Worm (Caenorhabditis elegans) whole organism, L3 larva: ENCODE results near the gene mesp-1.

Experiments used
- fkh-10 ChIP-seq: sonication (generic microtip); optimal IDR thresholded peaks from 2 replicates; lab custom pipeline; 2017; ENCODE audit warnings: missing biosample characterization, missing genetic modification reagents, missing genetic modification characterization
- mml-1 ChIP-seq: fragments of 150-350 bp; sonication (generic microtip); optimal IDR thresholded peaks from 3 replicates; lab custom pipeline; 2014; ENCODE audit warnings: missing biosample characterization, missing genetic modification characterization
- nhr-23 ChIP-seq: fragments of 150-350 bp; optimal IDR thresholded peaks from 2 replicates; lab custom pipeline; 2014; ENCODE audit warnings: missing biosample characterization, missing genetic modification reagents, missing genetic modification characterization
- nhr-25 ChIP-seq: sonication (generic microtip); optimal IDR thresholded peaks from 2 replicates; lab custom pipeline; 2017; ENCODE audit warnings: missing biosample characterization, missing genetic modification characterization
- pha-4 ChIP-seq: fragments of 150-350 bp; optimal IDR thresholded peaks from 2 replicates; lab custom pipeline; 2014; ENCODE audit warnings: missing biosample characterization, missing genetic modification reagents, missing genetic modification characterization
- sea-2 ChIP-seq: fragments of 150-350 bp; sonication (generic microtip); optimal IDR thresholded peaks from 4 replicates; lab custom pipeline; 2014; ENCODE audit warnings: missing biosample characterization, missing genetic modification reagents, missing genetic modification characterization
- unc-62 ChIP-seq: fragments of 150-350 bp; sonication (generic microtip); optimal IDR thresholded peaks from 4 replicates; lab custom pipeline; 2014; ENCODE audit warnings: missing biosample characterization, missing genetic modification reagents, missing genetic modification characterization
- zag-1 ChIP-seq: fragments of 150-350 bp; optimal IDR thresholded peaks from 2 replicates; lab custom pipeline; 2014; ENCODE audit warnings: missing biosample characterization, missing genetic modification characterization
- ztf-4 ChIP-seq: fragments of 150-350 bp; optimal IDR thresholded peaks from 2 replicates; lab custom pipeline; 2014; ENCODE audit warnings: missing biosample characterization, missing genetic modification characterization

DNA sequence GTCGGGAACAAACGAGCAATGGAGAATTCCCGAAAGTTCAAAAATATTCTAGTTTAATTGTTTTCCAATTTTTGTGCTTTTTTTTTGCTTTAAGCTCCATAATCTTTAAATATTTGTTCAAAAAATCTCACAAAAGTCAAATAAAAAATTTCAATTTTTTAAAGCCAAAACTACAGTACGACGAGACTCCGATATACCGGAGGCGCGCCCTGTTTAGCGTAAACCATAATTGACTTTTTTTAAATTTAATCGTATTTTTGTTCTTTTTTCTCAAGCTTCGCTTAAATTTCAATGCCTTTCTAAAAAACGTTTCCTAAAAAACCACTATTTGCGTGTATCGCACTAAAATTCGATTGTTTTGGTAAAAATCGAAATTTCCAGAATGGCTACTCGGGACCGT is 42.2 kb upstream of the mesp-1 start, which contains the start of gene syx-4:
- TF ChIP-seq unc-62 (no peak), fkh-10 (GFP tag; lab: Kevin White, UChicago) (no peak), zag-1 (tag; lab: Kevin White, UChicago) (no peak), sea-2 (GFP tag; lab: Kevin White, UChicago) (no peak), pha-4 (tag; lab: Kevin White, UChicago) (no peak), ztf-4 (tag; lab: Kevin White, UChicago) (no peak), mml-1 (tag; lab: Kevin White, UChicago) (no peak), nhr-23 (tag; lab: Kevin White, UChicago) (no peak), nhr-25 (no peak)
